Worm (Caenorhabditis elegans): ENCODE data around the gene idh-2.

DNA sequence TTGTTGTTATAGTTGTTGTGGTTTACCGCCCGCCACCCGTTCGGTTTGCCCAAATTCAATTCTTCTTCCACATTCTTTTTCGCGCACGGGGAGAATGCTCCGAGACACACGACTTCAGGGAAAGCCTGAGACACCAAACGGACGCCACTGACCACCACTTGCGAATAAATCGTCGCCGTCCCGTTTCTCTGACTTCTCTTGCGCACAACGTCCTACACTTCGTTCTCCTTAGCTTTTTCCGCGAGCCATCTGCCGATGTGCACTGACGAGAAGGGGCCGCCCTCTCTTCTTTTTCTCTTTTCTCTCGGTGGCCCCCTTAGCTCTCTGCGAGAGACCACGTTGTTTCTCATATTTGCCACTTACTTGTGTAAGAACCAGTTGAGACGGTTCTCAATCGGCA is 41.3 kb downstream of the idh-2 start, which contains the start of gene C03A3.1:
- TF ChIP-seq ztf-11 (tag; optimal IDR thresholded peaks at IDR 0.05) (no peak), jun-1 (tag; optimal IDR thresholded peaks at IDR 0.05) (no peak), skn-1 (tag; optimal IDR thresholded peaks at IDR 0.05) (no peak), pqm-1 (tag; optimal IDR thresholded peaks at IDR 0.05) (no peak), fos-1 (tag; optimal IDR thresholded peaks at IDR 0.05) (no peak), lin-39 (tag; optimal IDR thresholded peaks at IDR 0.05) (no peak), egl-27 (tag; optimal IDR thresholded peaks at IDR 0.05) (no peak), mxl-2 (GFP tag; conservative IDR thresholded peaks at IDR 0.05) (no peak)

Data from whole organism, L4 larva.